Fruit fly (Drosophila melanogaster) whole organism, prepupa: ENCODE results near the gene st.

ENCODE experiments used
- Blimp-1 ChIP-seq: fragments of 200-800 bp; sonication (Bioruptor generic); optimal IDR thresholded peaks from 3 replicates; lab custom pipeline; 2017; ENCODE audit warnings: missing biosample characterization, missing genetic modification characterization, mild to moderate bottlenecking, moderate library complexity, missing genetic modification reagents
- CG10631 ChIP-seq: fragments of 200-800 bp; sonication (Bioruptor generic); optimal IDR thresholded peaks from 2 replicates; lab custom pipeline; 2016; ENCODE audit warnings: missing biosample characterization, missing genetic modification characterization
- CG10669 ChIP-seq: fragments of 200-800 bp; sonication (Bioruptor generic); optimal IDR thresholded peaks from 3 replicates; lab custom pipeline; 2018; ENCODE audit warnings: missing biosample characterization, mild to moderate bottlenecking, missing genetic modification characterization, moderate library complexity
- CG11294 ChIP-seq: fragments of 200-800 bp; sonication (Bioruptor generic); IDR thresholded peaks from 2 replicates; pipeline ENCODE4 v1.3.6; 2022; ENCODE audit warnings: missing biosample characterization, missing genetic modification characterization
- CG11762 ChIP-seq: fragments of 200-800 bp; sonication (Bioruptor generic); optimal IDR thresholded peaks from 3 replicates; lab custom pipeline; 2016; ENCODE audit warnings: missing biosample characterization, missing genetic modification characterization; ENCODE audit not compliant: insufficient read depth
- CG11902 ChIP-seq: fragments of 200-800 bp; sonication (Bioruptor generic); optimal IDR thresholded peaks from 3 replicates; lab custom pipeline; 2016; ENCODE audit warnings: missing biosample characterization, missing genetic modification characterization
- CG15336 ChIP-seq: fragments of 200-800 bp; sonication (Bioruptor generic); IDR thresholded peaks from 2 replicates; pipeline ENCODE4 v1.3.6; 2022; ENCODE audit warnings: missing biosample characterization, missing genetic modification characterization
- CG1621 ChIP-seq: fragments of 200-800 bp; sonication (Bioruptor generic); optimal IDR thresholded peaks from 3 replicates; lab custom pipeline; 2018; ENCODE audit warnings: missing biosample characterization, mild to moderate bottlenecking, missing genetic modification characterization
- CG16779 ChIP-seq: fragments of 200-800 bp; sonication (Bioruptor generic); optimal IDR thresholded peaks from 3 replicates; lab custom pipeline; 2017; ENCODE audit warnings: missing biosample characterization, mild to moderate bottlenecking, missing genetic modification characterization
- CG3032 ChIP-seq: fragments of 200-800 bp; optimal IDR thresholded peaks from 2 replicates; lab custom pipeline; 2019; ENCODE audit warnings: missing biosample characterization, mild to moderate bottlenecking, missing genetic modification characterization, moderate library complexity
- CG31627 ChIP-seq: fragments of 200-800 bp; sonication (Bioruptor generic); optimal IDR thresholded peaks from 3 replicates; lab custom pipeline; 2016; ENCODE audit warnings: missing biosample characterization, missing genetic modification characterization
- CG32006 ChIP-seq: fragments of 200-800 bp; sonication (Bioruptor generic); optimal IDR thresholded peaks from 3 replicates; lab custom pipeline; 2017; ENCODE audit warnings: missing biosample characterization, mild to moderate bottlenecking, missing genetic modification characterization
- CG34406 ChIP-seq: fragments of 200-800 bp; sonication (Bioruptor generic); optimal IDR thresholded peaks from 3 replicates; lab custom pipeline; 2016; ENCODE audit warnings: missing biosample characterization, missing genetic modification characterization
- CG3919 ChIP-seq: fragments of 200-800 bp; sonication (Bioruptor generic); optimal IDR thresholded peaks from 3 replicates; lab custom pipeline; 2016; ENCODE audit warnings: missing biosample characterization, missing genetic modification characterization
- CG4318 ChIP-seq: fragments of 200-800 bp; sonication (Bioruptor generic); optimal IDR thresholded peaks from 3 replicates; lab custom pipeline; 2017; ENCODE audit warnings: missing biosample characterization, mild to moderate bottlenecking, missing genetic modification characterization
- CG6163 ChIP-seq: fragments of 200-800 bp; sonication (Bioruptor generic); IDR thresholded peaks from 3 replicates; pipeline ENCODE4 v1.3.6; 2022; ENCODE audit warnings: missing biosample characterization, missing genetic modification characterization
- CG6276 ChIP-seq: fragments of 200-800 bp; sonication (Bioruptor generic); optimal IDR thresholded peaks from 2 replicates; lab custom pipeline; 2017; ENCODE audit warnings: missing biosample characterization, mild to moderate bottlenecking, missing genetic modification characterization
- CG6792 ChIP-seq: fragments of 200-800 bp; sonication (Bioruptor generic); optimal IDR thresholded peaks from 3 replicates; lab custom pipeline; 2016; ENCODE audit warnings: missing biosample characterization, missing genetic modification characterization
- CG6808 ChIP-seq: fragments of 200-800 bp; sonication (Bioruptor generic); optimal IDR thresholded peaks from 3 replicates; lab custom pipeline; 2017; ENCODE audit warnings: missing biosample characterization, missing genetic modification characterization, mild to moderate bottlenecking, moderate library complexity, missing genetic modification reagents
- CG6854 ChIP-seq: fragments of 200-800 bp; sonication (Bioruptor generic); optimal IDR thresholded peaks from 2 replicates; lab custom pipeline; 2017; ENCODE audit warnings: missing biosample characterization, mild to moderate bottlenecking, missing genetic modification characterization
- CG7368 ChIP-seq: fragments of 200-800 bp; sonication (Bioruptor generic); optimal IDR thresholded peaks from 3 replicates; lab custom pipeline; 2016; ENCODE audit warnings: missing biosample characterization, missing genetic modification characterization
- CG8119 ChIP-seq: fragments of 200-800 bp; sonication (Bioruptor generic); IDR thresholded peaks from 3 replicates; pipeline ENCODE4 v1.3.6; 2022; ENCODE audit warnings: missing biosample characterization, missing genetic modification characterization
- CG8632 ChIP-seq: fragments of 200-800 bp; sonication (Bioruptor generic); optimal IDR thresholded peaks from 3 replicates; lab custom pipeline; 2016; ENCODE audit warnings: missing biosample characterization, missing genetic modification characterization
- CG9139 ChIP-seq: fragments of 200-800 bp; sonication (Bioruptor generic); optimal IDR thresholded peaks from 3 replicates; lab custom pipeline; 2017; ENCODE audit warnings: missing biosample characterization, mild to moderate bottlenecking, missing genetic modification characterization
- Eip75B ChIP-seq: fragments of 200-800 bp; sonication (Bioruptor generic); optimal IDR thresholded peaks from 3 replicates; lab custom pipeline; 2016; ENCODE audit warnings: missing biosample characterization, missing genetic modification characterization
- Eip78C ChIP-seq: fragments of 200-800 bp; sonication (Bioruptor generic); peaks from one replicate; lab custom pipeline; 2016; ENCODE audit warnings: missing biosample characterization, missing genetic modification characterization
- Ets21C ChIP-seq: fragments of 200-800 bp; sonication (Bioruptor generic); optimal IDR thresholded peaks from 3 replicates; lab custom pipeline; 2016; ENCODE audit warnings: missing biosample characterization, missing genetic modification characterization
- Hr38 ChIP-seq: sonication (Bioruptor generic); optimal IDR thresholded peaks from 2 replicates; lab custom pipeline; 2016; ENCODE audit warnings: missing biosample characterization, missing genetic modification characterization
- Hr39 ChIP-seq: fragments of 200-800 bp; sonication (Bioruptor generic); optimal IDR thresholded peaks from 2 replicates; lab custom pipeline; 2016; ENCODE audit warnings: missing biosample characterization, missing genetic modification characterization
- Lpt ChIP-seq: fragments of 200-800 bp; sonication (Bioruptor generic); optimal IDR thresholded peaks from 3 replicates; lab custom pipeline; 2016; ENCODE audit warnings: missing biosample characterization, missing genetic modification characterization
- Met ChIP-seq: fragments of 200-800 bp; sonication (Bioruptor generic); optimal IDR thresholded peaks from 3 replicates; lab custom pipeline; 2016; ENCODE audit warnings: missing biosample characterization, missing genetic modification characterization
- OdsH ChIP-seq: fragments of 200-800 bp; sonication (Bioruptor generic); optimal IDR thresholded peaks from 3 replicates; lab custom pipeline; 2016; ENCODE audit warnings: missing biosample characterization, missing genetic modification characterization
- Smox ChIP-seq: fragments of 200-800 bp; sonication (Bioruptor generic); optimal IDR thresholded peaks from 3 replicates; lab custom pipeline; 2016; ENCODE audit warnings: missing biosample characterization, missing genetic modification characterization
- Sox14 ChIP-seq: fragments of 200-800 bp; sonication (Bioruptor generic); optimal IDR thresholded peaks from 3 replicates; lab custom pipeline; 2016; ENCODE audit warnings: missing biosample characterization, missing genetic modification characterization
- Sox15 ChIP-seq: fragments of 200-800 bp; sonication (Bioruptor generic); optimal IDR thresholded peaks from 3 replicates; lab custom pipeline; 2016; ENCODE audit warnings: missing biosample characterization, missing genetic modification characterization
- achi ChIP-seq: fragments of 200-800 bp; sonication (Bioruptor generic); optimal IDR thresholded peaks from 3 replicates; lab custom pipeline; 2016; ENCODE audit warnings: missing biosample characterization, missing genetic modification characterization
- acj6 ChIP-seq: fragments of 200-800 bp; sonication (Bioruptor generic); optimal IDR thresholded peaks from 3 replicates; lab custom pipeline; 2016; ENCODE audit warnings: missing biosample characterization, missing genetic modification characterization
- cyc ChIP-seq: fragments of 200-800 bp; sonication (Bioruptor generic); optimal IDR thresholded peaks from 3 replicates; lab custom pipeline; 2016; ENCODE audit warnings: missing biosample characterization, missing genetic modification characterization
- dac ChIP-seq: fragments of 200-800 bp; sonication (Bioruptor generic); optimal IDR thresholded peaks from 2 replicates; lab custom pipeline; 2017; ENCODE audit warnings: missing biosample characterization, mild to moderate bottlenecking, missing genetic modification characterization
- dsx ChIP-seq: fragments of 200-800 bp; optimal IDR thresholded peaks from 3 replicates; lab custom pipeline; 2019; ENCODE audit warnings: missing biosample characterization, mild to moderate bottlenecking, missing genetic modification characterization, moderate library complexity; ENCODE audit not compliant: poor library complexity, severe bottlenecking
- eg ChIP-seq: fragments of 200-800 bp; sonication (Bioruptor generic); IDR thresholded peaks from 3 replicates; pipeline ENCODE4 v1.3.6; 2022; ENCODE audit warnings: missing biosample characterization, missing genetic modification characterization
- esn ChIP-seq: fragments of 200-800 bp; sonication (Bioruptor generic); optimal IDR thresholded peaks from 2 replicates; lab custom pipeline; 2016; ENCODE audit warnings: missing biosample characterization, mild to moderate bottlenecking, missing genetic modification characterization, moderate library complexity
- fd59A ChIP-seq: fragments of 200-800 bp; sonication (Bioruptor generic); optimal IDR thresholded peaks from 2 replicates; lab custom pipeline; 2017; ENCODE audit warnings: missing biosample characterization, mild to moderate bottlenecking, missing genetic modification characterization, missing genetic modification reagents
- fd85E ChIP-seq: fragments of 200-800 bp; sonication (Bioruptor generic); optimal IDR thresholded peaks from 3 replicates; lab custom pipeline; 2016; ENCODE audit warnings: missing biosample characterization, missing genetic modification characterization
- fkh ChIP-seq: fragments of 200-800 bp; sonication (Bioruptor generic); optimal IDR thresholded peaks from 3 replicates; lab custom pipeline; 2017; ENCODE audit warnings: missing biosample characterization, mild to moderate bottlenecking, missing genetic modification characterization, moderate library complexity
- lz ChIP-seq: fragments of 200-800 bp; sonication (Bioruptor generic); optimal IDR thresholded peaks from 3 replicates; lab custom pipeline; 2016; ENCODE audit warnings: missing biosample characterization, missing genetic modification characterization
- net ChIP-seq: fragments of 200-800 bp; sonication (Bioruptor generic); optimal IDR thresholded peaks from 3 replicates; lab custom pipeline; 2016; ENCODE audit warnings: missing biosample characterization, missing genetic modification characterization
- pdm3 ChIP-seq: fragments of 200-800 bp; sonication (Bioruptor generic); optimal IDR thresholded peaks from 3 replicates; lab custom pipeline; 2016; ENCODE audit warnings: missing biosample characterization, missing genetic modification characterization
- salr ChIP-seq, 2 experiments: fragments of 200-800 bp; sonication (Bioruptor generic); optimal IDR thresholded peaks; 3 replicates each; lab custom pipeline; 2016 to 2018; ENCODE audit warnings: missing biosample characterization in 2 of 2, missing genetic modification characterization in 2 of 2, mild to moderate bottlenecking in 1 of 2
- spab ChIP-seq: fragments of 200-800 bp; sonication (Bioruptor generic); optimal IDR thresholded peaks from 2 replicates; lab custom pipeline; 2017; ENCODE audit warnings: missing biosample characterization, mild to moderate bottlenecking, missing genetic modification characterization, missing genetic modification reagents
- ss ChIP-seq, 2 experiments: fragments of 200-800 bp; sonication (Bioruptor generic); optimal IDR thresholded peaks; 2 replicates in 1 of 2; 3 replicates in 1 of 2; lab custom pipeline; 2017 to 2018; ENCODE audit warnings: mild to moderate bottlenecking in 2 of 2, missing biosample characterization in 2 of 2, missing genetic modification characterization in 2 of 2, moderate library complexity in 1 of 2
- svp ChIP-seq: fragments of 200-800 bp; sonication (Bioruptor generic); peaks from one replicate; lab custom pipeline; 2016; ENCODE audit warnings: missing biosample characterization, missing genetic modification characterization
- vri ChIP-seq: fragments of 200-800 bp; sonication (Bioruptor generic); optimal IDR thresholded peaks from 3 replicates; lab custom pipeline; 2016; ENCODE audit warnings: missing biosample characterization, mild to moderate bottlenecking, missing genetic modification characterization

Gene st

dm6 chr3L:16533932-16534331, 36.5 kb downstream of the st start:
- TF ChIP-seq Smox (GFP tag; lab: Kevin White, UChicago), result peak; percentile 10
- no peak for TF ChIP-seq salr (GFP tag; optimal IDR thresholded peaks at IDR 0.05; lab: Kevin White, UChicago)
- TF ChIP-seq CG1621, result no peak
- no peak for TF ChIP-seq eg (GFP tag; lab: Robert Waterston, UW)
- TF ChIP-seq CG10669 (GFP tag; lab: Kevin White, UChicago), result no peak
- peak; percentile 17 for TF ChIP-seq pdm3 (GFP tag; lab: Kevin White, UChicago)
- TF ChIP-seq dsx, result no peak
- TF ChIP-seq OdsH (GFP tag; lab: Kevin White, UChicago), result peak; percentile 35
- TF ChIP-seq Hr39 (GFP tag; lab: Kevin White, UChicago), result peak; percentile 6
- peak; percentile 30 for TF ChIP-seq CG3919
- TF ChIP-seq Blimp-1 (GFP tag; lab: Kevin White, UChicago), result no peak
- peak; percentile 65 for TF ChIP-seq svp (GFP tag; lab: Kevin White, UChicago)
- peak; percentile 54 for TF ChIP-seq CG32006 (GFP tag; lab: Kevin White, UChicago)
- TF ChIP-seq CG15336, result no peak; the same call in 1 of the 2 replicates
- no peak for TF ChIP-seq fd85E (GFP tag; lab: Kevin White, UChicago)
- TF ChIP-seq acj6 (GFP tag; lab: Kevin White, UChicago), result no peak
- no peak for TF ChIP-seq CG16779 (tag; lab: Kevin White, UChicago)
- no peak for TF ChIP-seq CG6163 (GFP tag; lab: Robert Waterston, UW)
- peak; percentile 72 for TF ChIP-seq Eip78C (GFP tag; lab: Kevin White, UChicago)
- TF ChIP-seq achi (GFP tag; lab: Kevin White, UChicago), result peak; percentile 4
- TF ChIP-seq lz, result peak; percentile 11
- no peak for TF ChIP-seq Lpt (GFP tag; lab: Kevin White, UChicago)
- peak; percentile 14 for TF ChIP-seq CG10631 (GFP tag; lab: Kevin White, UChicago)
- TF ChIP-seq Sox14 (GFP tag; lab: Kevin White, UChicago), result peak; percentile 7
- TF ChIP-seq CG6854 (GFP tag; lab: Kevin White, UChicago), result no peak
- no peak for TF ChIP-seq CG3032
- TF ChIP-seq cyc (GFP tag; lab: Kevin White, UChicago), result peak; percentile 36
- peak; percentile 73 for TF ChIP-seq fkh (GFP tag; lab: Kevin White, UChicago)
- no peak for TF ChIP-seq spab (GFP tag; lab: Kevin White, UChicago)
- no peak for TF ChIP-seq Ets21C (GFP tag; lab: Kevin White, UChicago)
- TF ChIP-seq Eip75B, result no peak
- TF ChIP-seq CG4318 (GFP tag; lab: Kevin White, UChicago), result peak; percentile 17
- TF ChIP-seq Hr38 (GFP tag; lab: Kevin White, UChicago), result no peak
- no peak for TF ChIP-seq ss (GFP tag; optimal IDR thresholded peaks at IDR 0.05; lab: Kevin White, UChicago)
- no peak for TF ChIP-seq fd59A (GFP tag; lab: Kevin White, UChicago)
- TF ChIP-seq CG6276, result no peak
- no peak for TF ChIP-seq CG11294 (GFP tag; lab: Robert Waterston, UW)
- TF ChIP-seq CG6792 (GFP tag; lab: Kevin White, UChicago), result no peak
- TF ChIP-seq net (GFP tag; lab: Kevin White, UChicago), result no peak
- no peak for TF ChIP-seq CG7368
- TF ChIP-seq Met (GFP tag; lab: Kevin White, UChicago), result no peak
- TF ChIP-seq CG11902 (GFP tag; lab: Kevin White, UChicago), result no peak
- TF ChIP-seq vri (GFP tag; lab: Kevin White, UChicago), result no peak
- TF ChIP-seq CG6808, result no peak
- no peak for TF ChIP-seq CG31627 (GFP tag; lab: Kevin White, UChicago)
- TF ChIP-seq CG8119 (GFP tag; lab: Robert Waterston, UW), result no peak
- no peak for TF ChIP-seq CG8632
- no peak for TF ChIP-seq CG11762 (GFP tag; lab: Kevin White, UChicago)
- TF ChIP-seq dac (GFP tag; lab: Kevin White, UChicago), result no peak
- TF ChIP-seq CG34406 (GFP tag; lab: Kevin White, UChicago), result no peak
- no peak for TF ChIP-seq Sox15
- TF ChIP-seq esn (GFP tag; lab: Kevin White, UChicago), result no peak
- no peak for TF ChIP-seq CG9139 (GFP tag; lab: Kevin White, UChicago)
